Worm (Caenorhabditis elegans): ENCODE results near the gene clh-4.
A peak's percentile ranks its signal among the peaks of the same experiment; 100 is the strongest.

- TF ChIP-seq snpc-4 (tag; optimal IDR thresholded peaks at IDR 0.05) (no peak), isw-1 (GFP tag; IDR thresholded peaks at IDR 0.05) (no peak), nhr-19 (GFP tag; conservative IDR thresholded peaks at IDR 0.05) (0 out of 2 replicates have a peak, but pooled peaks have one; percentile 9), dsc-1 (tag; optimal IDR thresholded peaks at IDR 0.05) (peak; percentile 76), nhr-77 (tag; optimal IDR thresholded peaks at IDR 0.05) (no peak), unc-98 (GFP tag; IDR thresholded peaks at IDR 0.05) (no peak), nhr-28 (tag; optimal IDR thresholded peaks at IDR 0.05) (no peak), ceh-82 (tag; optimal IDR thresholded peaks at IDR 0.05) (no peak), blmp-1 (tag; optimal IDR thresholded peaks at IDR 0.05) (peak; percentile 69), ztf-11 (tag; optimal IDR thresholded peaks at IDR 0.05) (no peak), mab-9 (GFP tag; IDR thresholded peaks at IDR 0.05) (no peak)
Measured at ce11 chrX:4138413-4139193, 38.2 kb upstream of the clh-4 start.

Measured in whole organism, L1 larva.